Worm (Caenorhabditis elegans): ENCODE data around the gene sor-3.

DNA sequence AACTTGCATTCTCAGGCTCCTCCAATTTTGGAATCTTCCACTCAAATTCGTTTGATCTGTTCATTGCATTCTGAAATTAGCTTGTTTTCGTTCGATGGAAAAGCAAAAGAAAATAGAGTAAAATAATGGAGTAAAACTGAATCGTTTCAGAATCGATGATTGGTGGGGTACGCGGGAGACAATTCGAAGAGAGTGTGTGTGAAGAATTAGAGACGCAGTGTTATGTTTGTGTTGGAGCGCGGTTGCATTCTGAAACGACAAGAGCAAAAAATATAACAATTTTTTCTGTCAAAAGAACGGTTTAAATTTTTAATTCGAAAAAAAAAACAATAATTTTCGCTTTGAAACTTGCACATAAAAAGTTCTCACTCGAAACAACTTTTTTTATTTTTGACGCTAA, 35.3 kb downstream of the sor-3 start, which contains the start of gene ceh-93:
- TF ChIP-seq snpc-4 (tag; optimal IDR thresholded peaks at IDR 0.05) (no peak), ztf-11 (tag; optimal IDR thresholded peaks at IDR 0.05) (no peak), jun-1 (tag; optimal IDR thresholded peaks at IDR 0.05) (no peak), ces-1 (GFP tag; optimal IDR thresholded peaks at IDR 0.05) (no peak), efl-1 (optimal IDR thresholded peaks at IDR 0.05) (peak in 1 of 2 experiments; percentile 21), efl-1 (GFP tag; optimal IDR thresholded peaks at IDR 0.05 in 1 of 2) (peak in 1 of 2 experiments; percentile 15), nhr-76 (tag; optimal IDR thresholded peaks at IDR 0.05) (no peak), ztf-4 (tag; optimal IDR thresholded peaks at IDR 0.05) (no peak), dsc-1 (tag; optimal IDR thresholded peaks at IDR 0.05) (no peak), fkh-8 (tag; optimal IDR thresholded peaks at IDR 0.05) (no peak), nhr-237 (tag; optimal IDR thresholded peaks at IDR 0.05) (no peak), snu-23 (GFP tag; optimal IDR thresholded peaks at IDR 0.05) (peak; percentile 25), aly-2 (tag; optimal IDR thresholded peaks at IDR 0.05) (no peak)
